Worm (Caenorhabditis elegans): ENCODE data around the gene fipr-28.

DNA sequence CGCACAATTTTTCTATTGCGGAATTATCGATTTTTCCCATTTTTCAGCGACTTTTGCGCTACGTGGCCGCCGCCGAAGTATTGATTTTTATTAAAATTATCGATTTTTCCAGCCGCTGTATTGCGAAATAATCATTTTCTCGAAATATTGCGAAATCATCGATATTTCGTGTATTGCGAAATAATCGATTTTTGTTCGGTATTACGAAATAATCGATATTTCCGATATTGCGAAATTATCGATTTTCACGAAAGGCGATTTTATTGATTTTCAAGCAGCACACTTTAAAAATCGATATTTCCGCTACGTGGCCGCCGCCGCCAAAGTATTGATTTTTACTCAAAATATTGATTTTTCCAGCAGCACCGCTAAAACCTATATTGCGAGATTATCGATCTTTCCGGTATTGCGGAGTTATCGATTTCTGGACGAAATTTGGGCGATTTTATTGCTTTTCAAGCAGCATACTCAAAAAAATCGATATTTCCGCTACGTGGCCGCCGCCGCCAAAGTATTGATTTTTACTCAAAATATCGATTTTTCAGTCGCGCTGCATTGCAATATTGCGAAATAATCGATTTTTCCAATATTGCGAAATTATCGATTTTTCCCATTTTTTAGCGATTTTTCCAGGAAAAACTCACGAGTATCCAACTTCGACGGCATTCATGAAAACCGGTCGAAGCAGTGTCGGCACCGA lies 17.9 kb downstream of the fipr-28 start:
- TF ChIP-seq ama-1 (optimal IDR thresholded peaks at IDR 0.05) (no peak), scrt-1 (GFP tag; IDR thresholded peaks at IDR 0.05) (no peak), flt-1 (GFP tag; IDR thresholded peaks at IDR 0.05) (no peak)

All from whole organism, early embryonic.